Worm (Caenorhabditis elegans) whole organism, late embryonic: ENCODE data around the gene ost-1.

ENCODE experiments used
- T23F11.4 ChIP-seq: fragments of 200-800 bp; sonication (Bioruptor generic); optimal IDR thresholded peaks from 2 replicates; lab custom pipeline; 2018; ENCODE audit warnings: mild to moderate bottlenecking, missing genetic modification characterization, missing compliant biosample characterization
- ahr-1 ChIP-seq: sonication (generic microtip); optimal IDR thresholded peaks from 2 replicates; lab custom pipeline; 2016; ENCODE audit warnings: missing genetic modification characterization, missing compliant biosample characterization
- ama-1 ChIP-seq: fragments of 150-350 bp; optimal IDR thresholded peaks from 2 replicates; lab custom pipeline; 2014
- ceh-14 ChIP-seq: sonication (generic microtip); optimal IDR thresholded peaks from 2 replicates; lab custom pipeline; 2016; ENCODE audit warnings: missing genotype, missing genetic modification characterization, missing compliant biosample characterization
- ceh-31 ChIP-seq: sonication (generic microtip); optimal IDR thresholded peaks from 2 replicates; lab custom pipeline; 2016; ENCODE audit warnings: missing genetic modification characterization, missing compliant biosample characterization
- dve-1 ChIP-seq: sonication (generic microtip); optimal IDR thresholded peaks from 2 replicates; lab custom pipeline; 2017; ENCODE audit warnings: antibody characterized with exemption, mild to moderate bottlenecking, missing genetic modification characterization, missing compliant biosample characterization
- fkh-6 ChIP-seq: sonication (generic microtip); optimal IDR thresholded peaks from 2 replicates; lab custom pipeline; 2016; ENCODE audit warnings: missing genetic modification characterization, missing compliant biosample characterization
- hlh-30 ChIP-seq: sonication (generic microtip); optimal IDR thresholded peaks from 2 replicates; lab custom pipeline; 2017; ENCODE audit warnings: antibody characterized with exemption, missing genetic modification characterization, missing compliant biosample characterization; ENCODE audit not compliant: insufficient read depth
- nhr-11 ChIP-seq: fragments of 150-350 bp; optimal IDR thresholded peaks from 2 replicates; lab custom pipeline; 2014; ENCODE audit warnings: missing biosample characterization, missing genetic modification characterization
- npax-4 ChIP-seq: sonication (generic microtip); optimal IDR thresholded peaks from 2 replicates; lab custom pipeline; 2016; ENCODE audit warnings: missing genetic modification characterization, missing compliant biosample characterization
- pha-4 ChIP-seq: fragments of 150-350 bp; optimal IDR thresholded peaks from 2 replicates; lab custom pipeline; 2018; ENCODE audit warnings: missing biosample characterization, missing genetic modification reagents, missing genetic modification characterization
- pqm-1 ChIP-seq: sonication (generic microtip); optimal IDR thresholded peaks from 2 replicates; lab custom pipeline; 2016; ENCODE audit warnings: missing genetic modification characterization, missing compliant biosample characterization
- tbx-2 ChIP-seq: sonication (generic microtip); optimal IDR thresholded peaks from 2 replicates; lab custom pipeline; 2016; ENCODE audit warnings: missing genetic modification characterization, missing compliant biosample characterization
- zip-5 ChIP-seq: sonication (generic microtip); optimal IDR thresholded peaks from 2 replicates; lab custom pipeline; 2016; ENCODE audit warnings: missing genetic modification characterization, missing compliant biosample characterization

- TF ChIP-seq nhr-11 (tag; lab: Kevin White, UChicago) (no peak), T23F11.4 (GFP tag; lab: Kevin White, UChicago) (no peak), hlh-30 (tag; lab: Kevin White, UChicago) (no peak), ceh-14 (tag; lab: Kevin White, UChicago) (no peak), npax-4 (tag; lab: Kevin White, UChicago) (no peak), zip-5 (no peak), fkh-6 (tag; lab: Kevin White, UChicago) (no peak), pha-4 (tag; lab: Kevin White, UChicago) (no peak), ceh-31 (tag; lab: Kevin White, UChicago) (no peak), tbx-2 (tag; lab: Kevin White, UChicago) (no peak), dve-1 (tag; lab: Kevin White, UChicago) (no peak), ama-1 (lab: Kevin White, UChicago) (no peak), pqm-1 (tag; lab: Kevin White, UChicago) (no peak), ahr-1 (tag; lab: Kevin White, UChicago) (no peak)
These were observed 10.0 kb upstream of the ost-1 start, which contains the start of gene cox-18 for ce11 chrIV:1097153-1097552.
